Worm (Caenorhabditis elegans) whole organism, L4 larva: ENCODE data around the gene anp-1.
A peak's percentile ranks its signal among the peaks of the same experiment; 100 is the strongest.

Source experiments
- D1046.2 ChIP-seq: fragments of 200-800 bp; sonication (Bioruptor generic); IDR thresholded peaks from 2 replicates; pipeline ENCODE4 v1.3.6; 2022; ENCODE audit warnings: missing genetic modification characterization, missing compliant biosample characterization
- F26F4.8 ChIP-seq: fragments of 200-800 bp; sonication (Bioruptor generic); conservative IDR thresholded peaks from 2 replicates; pipeline ENCODE4 v1.3.6; 2022; ENCODE audit warnings: missing genetic modification characterization, missing compliant biosample characterization
- F44E2.7 ChIP-seq: fragments of 200-800 bp; sonication (Bioruptor generic); IDR thresholded peaks from 2 replicates; pipeline ENCODE4 v2.1.2; 2022; ENCODE audit warnings: missing genetic modification characterization, missing compliant biosample characterization
- F49E8.2 ChIP-seq: sonication (generic microtip); optimal IDR thresholded peaks from 2 replicates; lab custom pipeline; 2016; ENCODE audit warnings: missing compliant biosample characterization, mild to moderate bottlenecking, missing genetic modification characterization, borderline replicate concordance
- T26A8.4 ChIP-seq: fragments of 200-800 bp; sonication (Bioruptor generic); IDR thresholded peaks from 2 replicates; pipeline ENCODE4 v1.3.6; 2022; ENCODE audit warnings: missing genetic modification characterization, missing compliant biosample characterization
- Y5F2A.4 ChIP-seq: fragments of 200-800 bp; sonication (Bioruptor generic); optimal IDR thresholded peaks from 2 replicates; lab custom pipeline; 2018; ENCODE audit warnings: mild to moderate bottlenecking, missing genetic modification characterization, missing compliant biosample characterization
- Y75B8A.6 ChIP-seq: fragments of 200-800 bp; sonication (Bioruptor generic); IDR thresholded peaks from 2 replicates; pipeline ENCODE4 v1.3.6; 2022; ENCODE audit warnings: missing genetic modification reagents, missing genetic modification characterization, missing compliant biosample characterization
- ZK337.2 ChIP-seq: fragments of 200-800 bp; sonication (Bioruptor generic); IDR thresholded peaks from 2 replicates; pipeline ENCODE4 v1.3.6; 2022; ENCODE audit warnings: missing genetic modification reagents, missing genetic modification characterization, missing compliant biosample characterization
- aha-1 ChIP-seq: fragments of 150-350 bp; peaks from one replicate; lab custom pipeline; 2014; ENCODE audit warnings: missing biosample characterization, missing genetic modification characterization
- ama-1 ChIP-seq: fragments of 150-350 bp; optimal IDR thresholded peaks from 2 replicates; lab custom pipeline; 2014; ENCODE audit warnings: inconsistent platforms, mixed read lengths
- ceh-28 ChIP-seq: fragments of 150-350 bp; optimal IDR thresholded peaks from 2 replicates; lab custom pipeline; 2014; ENCODE audit warnings: missing biosample characterization, missing genetic modification reagents, missing genetic modification characterization
- ces-1 ChIP-seq: fragments of 150-350 bp; sonication (generic microtip); optimal IDR thresholded peaks from 4 replicates; lab custom pipeline; 2014; ENCODE audit warnings: missing biosample characterization, missing genetic modification reagents, missing genetic modification characterization
- ctbp-1 ChIP-seq: fragments of 200-800 bp; sonication (Bioruptor generic); IDR thresholded peaks from 2 replicates; pipeline ENCODE4 v1.3.6; 2022; ENCODE audit warnings: missing genetic modification reagents, missing genetic modification characterization, missing compliant biosample characterization
- dmd-9 ChIP-seq: fragments of 200-800 bp; sonication (Bioruptor generic); IDR thresholded peaks from 2 replicates; pipeline ENCODE4 v1.3.6; 2022; ENCODE audit warnings: missing genetic modification reagents, missing genetic modification characterization, missing compliant biosample characterization
- egl-43 ChIP-seq: fragments of 200-800 bp; sonication (Bioruptor generic); IDR thresholded peaks from 2 replicates; pipeline ENCODE4 v1.3.6; 2022; ENCODE audit warnings: missing genetic modification reagents, missing genetic modification characterization, missing compliant biosample characterization
- hmg-1.1 ChIP-seq: fragments of 200-800 bp; sonication (Bioruptor generic); IDR thresholded peaks from 2 replicates; pipeline ENCODE4 v1.3.6; 2022; ENCODE audit warnings: missing genetic modification reagents, missing genetic modification characterization, missing compliant biosample characterization
- lin-29 ChIP-seq: fragments of 200-800 bp; sonication (Bioruptor generic); IDR thresholded peaks from 2 replicates; pipeline ENCODE4 v1.3.6; 2022; ENCODE audit warnings: missing genetic modification reagents, missing genetic modification characterization, missing compliant biosample characterization
- mdl-1 ChIP-seq, 2 experiments: fragments of 150-350 bp in 1 of 2; sonication (generic microtip) in 1 of 2; optimal IDR thresholded peaks; 2 replicates each; lab custom pipeline; 2014 to 2017; ENCODE audit warnings: missing biosample characterization in 2 of 2, missing genetic modification characterization in 2 of 2
- mxl-2 ChIP-seq: fragments of 200-800 bp; sonication (Bioruptor generic); conservative IDR thresholded peaks from 2 replicates; pipeline ENCODE4 v1.3.6; 2022; ENCODE audit warnings: missing genetic modification reagents, missing genetic modification characterization, missing compliant biosample characterization
- mxl-3 ChIP-seq: fragments of 200-800 bp; sonication (Bioruptor generic); optimal IDR thresholded peaks from 2 replicates; lab custom pipeline; 2018; ENCODE audit warnings: mild to moderate bottlenecking, missing genetic modification characterization, missing compliant biosample characterization
- nhr-237 ChIP-seq: sonication (generic microtip); optimal IDR thresholded peaks from 2 replicates; lab custom pipeline; 2017; ENCODE audit warnings: missing biosample characterization, missing genetic modification characterization
- nhr-25 ChIP-seq: sonication (generic microtip); optimal IDR thresholded peaks from 2 replicates; lab custom pipeline; 2017; ENCODE audit warnings: missing genetic modification characterization, mild to moderate bottlenecking, missing compliant biosample characterization, antibody characterized with exemption, moderate library complexity, borderline replicate concordance; ENCODE audit not compliant: insufficient read depth
- nhr-28 ChIP-seq: fragments of 150-350 bp; optimal IDR thresholded peaks from 2 replicates; lab custom pipeline; 2014; ENCODE audit warnings: missing biosample characterization, missing genetic modification characterization
- nhr-42 ChIP-seq: fragments of 200-800 bp; sonication (Bioruptor generic); IDR thresholded peaks from 2 replicates; pipeline ENCODE4 v1.3.6; 2022; ENCODE audit warnings: missing genetic modification characterization, missing compliant biosample characterization
- php-3 ChIP-seq: fragments of 200-800 bp; sonication (Bioruptor generic); IDR thresholded peaks from 2 replicates; pipeline ENCODE4 v1.3.6; 2022; ENCODE audit warnings: missing genetic modification reagents, missing genetic modification characterization, missing compliant biosample characterization
- pqm-1 ChIP-seq: sonication (generic microtip); optimal IDR thresholded peaks from 2 replicates; lab custom pipeline; 2017; ENCODE audit warnings: missing biosample characterization, missing genetic modification characterization
- skn-1 ChIP-seq: fragments of 150-350 bp; optimal IDR thresholded peaks from 2 replicates; lab custom pipeline; 2014; ENCODE audit warnings: missing biosample characterization, missing genetic modification characterization
- spr-3 ChIP-seq: fragments of 200-800 bp; sonication (Bioruptor generic); optimal IDR thresholded peaks from 2 replicates; lab custom pipeline; 2018; ENCODE audit warnings: mild to moderate bottlenecking, missing genetic modification characterization, missing compliant biosample characterization
- tra-1 ChIP-seq: fragments of 200-800 bp; sonication (Bioruptor generic); IDR thresholded peaks from 2 replicates; pipeline ENCODE4 v1.3.6; 2022; ENCODE audit warnings: missing genetic modification reagents, missing genetic modification characterization, missing compliant biosample characterization
- unc-130 ChIP-seq: sonication (generic microtip); optimal IDR thresholded peaks from 2 replicates; lab custom pipeline; 2016; ENCODE audit warnings: missing genetic modification reagents, missing genetic modification characterization, missing compliant biosample characterization
- unc-62 ChIP-seq, 3 experiments: fragments of 150-350 bp in 1 of 3; sonication (generic microtip); optimal IDR thresholded peaks in 2 of 3; peaks in 1 of 3; 1 replicate in 1 of 3; 2 replicates in 2 of 3; lab custom pipeline; 2014 to 2017; ENCODE audit warnings: missing biosample characterization in 3 of 3, missing genetic modification characterization in 3 of 3, missing genetic modification reagents in 3 of 3, missing genotype in 1 of 3
- vab-7 ChIP-seq: fragments of 200-800 bp; sonication (Bioruptor generic); IDR thresholded peaks from 2 replicates; pipeline ENCODE4 v1.3.6; 2022; ENCODE audit warnings: missing genetic modification reagents, missing genetic modification characterization, missing compliant biosample characterization
- zfp-2 ChIP-seq: sonication (generic microtip); optimal IDR thresholded peaks from 2 replicates; lab custom pipeline; 2016; ENCODE audit warnings: mild to moderate bottlenecking, missing genetic modification characterization, missing compliant biosample characterization
- zfp-3 ChIP-seq: fragments of 200-800 bp; sonication (Bioruptor generic); conservative IDR thresholded peaks from 2 replicates; pipeline ENCODE4 v1.3.6; 2022; ENCODE audit warnings: missing genetic modification reagents, missing genetic modification characterization, missing compliant biosample characterization
- ztf-11 ChIP-seq: fragments of 150-350 bp; optimal IDR thresholded peaks from 2 replicates; lab custom pipeline; 2014; ENCODE audit warnings: missing biosample characterization, missing genetic modification characterization

The anp-1 gene

ce11 chrV:12859144-12859543 is at the start of gene anp-1:
Gene anp-1, plus strand, starts transcription at chrV:12859444.
- TF ChIP-seq nhr-237, result no peak
- no peak for TF ChIP-seq mxl-3 (GFP tag; lab: Kevin White, UChicago)
- no peak for TF ChIP-seq F49E8.2
- TF ChIP-seq spr-3 (GFP tag; lab: Kevin White, UChicago), result no peak
- TF ChIP-seq nhr-25 (tag; lab: Kevin White, UChicago), result no peak
- TF ChIP-seq D1046.2 (GFP tag; lab: Robert Waterston, UW), result no peak
- no peak for TF ChIP-seq php-3 (GFP tag; lab: Robert Waterston, UW)
- TF ChIP-seq nhr-42, result no peak
- no peak for TF ChIP-seq ztf-11
- TF ChIP-seq zfp-2 (tag; lab: Kevin White, UChicago), result no peak
- no peak for TF ChIP-seq nhr-28 (tag; lab: Kevin White, UChicago)
- no peak for TF ChIP-seq egl-43 (GFP tag; lab: Robert Waterston, UW)
- no peak for TF ChIP-seq mdl-1 (tag; optimal IDR thresholded peaks at IDR 0.05; lab: Kevin White, UChicago)
- TF ChIP-seq ceh-28 (tag; lab: Kevin White, UChicago), result no peak
- no peak for TF ChIP-seq F44E2.7 (GFP tag; lab: Robert Waterston, UW)

ce11 chrV:12809876-12810275 is 49.4 kb upstream of the anp-1 start, which contains the start of gene ZC443.1:
Gene ZC443.1, minus strand, starts transcription at chrV:12810080.
- TF ChIP-seq dmd-9, result no peak
- TF ChIP-seq F26F4.8 (GFP tag; lab: Robert Waterston, UW), result no peak

ce11 chrV:12811126-12811525 is 48.1 kb upstream of the anp-1 start, which contains the start of gene ZC443.2:
Gene ZC443.2, minus strand, starts transcription at chrV:12811192.
- TF ChIP-seq pqm-1 (tag; lab: Kevin White, UChicago) (no peak), unc-62 (GFP tag; optimal IDR thresholded peaks at IDR 0.05 in 1 of 2; lab: Kevin White, UChicago) (peak in 1 of 2 experiments; percentile 1), unc-62 (tag; optimal IDR thresholded peaks at IDR 0.05; lab: Kevin White, UChicago) (no peak)

- TF ChIP-seq Y75B8A.6 (GFP tag; lab: Robert Waterston, UW), result no peak
- 0 out of 2 replicates have a peak, but pooled peaks have one; percentile 15 for TF ChIP-seq hmg-1.1 (GFP tag; lab: Robert Waterston, UW)
- no peak for TF ChIP-seq nhr-42
- peak; percentile 13 for TF ChIP-seq ama-1
- TF ChIP-seq aha-1 (tag; lab: Kevin White, UChicago), result no peak
- TF ChIP-seq D1046.2 (GFP tag; lab: Robert Waterston, UW), result no peak
- no peak for TF ChIP-seq ces-1
- no peak for TF ChIP-seq lin-29 (GFP tag; lab: Robert Waterston, UW)
- TF ChIP-seq T26A8.4, result peak; percentile 40
- peak; percentile 6; the same call in 1 of the 2 replicates for TF ChIP-seq zfp-3 (GFP tag; lab: Robert Waterston, UW)
- TF ChIP-seq tra-1, result no peak
- no peak for TF ChIP-seq vab-7 (GFP tag; lab: Robert Waterston, UW)
- TF ChIP-seq nhr-237, result no peak
- no peak for TF ChIP-seq ZK337.2 (GFP tag; lab: Robert Waterston, UW)
- no peak for TF ChIP-seq ctbp-1 (GFP tag; lab: Robert Waterston, UW)
- no peak for TF ChIP-seq mxl-2 (GFP tag; lab: Robert Waterston, UW)
- no peak for TF ChIP-seq Y5F2A.4 (GFP tag; lab: Kevin White, UChicago)
- no peak for TF ChIP-seq skn-1 (tag; lab: Kevin White, UChicago)
- TF ChIP-seq unc-130 (GFP tag; lab: Kevin White, UChicago), result no peak
- TF ChIP-seq, all 104 proteins: peak for 4
Observed at ce11 chrV:12811810-12812209, 47.4 kb upstream of the anp-1 start.
